Worm (Caenorhabditis elegans): Measurements from ENCODE around the gene F14F9.8.

- TF ChIP-seq flt-1 (GFP tag; IDR thresholded peaks at IDR 0.05), result no peak
- TF ChIP-seq ztf-23 (GFP tag; IDR thresholded peaks at IDR 0.05), result no peak
- no peak for TF ChIP-seq klf-2 (GFP tag; conservative IDR thresholded peaks at IDR 0.05)
- no peak for TF ChIP-seq T22C8.4 (GFP tag; IDR thresholded peaks at IDR 0.05)
- no peak for TF ChIP-seq cog-1 (tag; optimal IDR thresholded peaks at IDR 0.05)
Observed at ce11 chrV:5110684-5111083, 19.4 kb upstream of the F14F9.8 start, which contains the start of gene ugt-63.

Data from whole organism, midembryonic.